Fruit fly (Drosophila melanogaster): Measurements from ENCODE around the gene Nnk.

Nnk gene

DNA sequence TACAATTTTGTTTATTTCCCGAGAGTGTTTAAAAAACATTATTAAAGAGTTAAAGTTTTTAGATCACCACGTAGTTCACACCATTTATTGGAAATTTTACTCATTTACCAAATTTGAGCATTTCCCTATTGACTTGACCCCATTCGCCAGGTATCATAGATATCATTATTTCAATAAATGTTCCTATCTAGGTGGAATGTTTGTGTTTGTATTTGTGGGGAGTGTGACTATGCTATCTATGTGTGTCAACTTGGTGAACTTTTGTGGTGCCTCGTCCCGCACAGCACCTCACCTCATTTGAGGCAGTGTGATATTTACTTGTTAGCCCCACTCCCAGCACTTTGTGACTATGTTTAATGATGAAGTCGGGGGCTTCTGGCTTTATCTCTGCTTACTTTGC lies 23.6 kb upstream of the Nnk start (continued):
- TF ChIP-seq br (optimal IDR thresholded peaks at IDR 0.05): no peak
- peak; percentile 33 for TF ChIP-seq unpg (GFP tag; optimal IDR thresholded peaks at IDR 0.05)
- no peak for TF ChIP-seq CG10979 (tag; optimal IDR thresholded peaks at IDR 0.05)
- no peak for TF ChIP-seq CG4360 (GFP tag; IDR thresholded peaks at IDR 0.05)
- no peak for TF ChIP-seq cad (GFP tag; optimal IDR thresholded peaks at IDR 0.05)
- no peak for TF ChIP-seq Sry-δ (GFP tag; optimal IDR thresholded peaks at IDR 0.05)
- TF ChIP-seq Elba2 (GFP tag; optimal IDR thresholded peaks at IDR 0.05): no peak
- TF ChIP-seq CG4730 (GFP tag; IDR thresholded peaks at IDR 0.05): no peak
- TF ChIP-seq Ada2b (GFP tag; IDR thresholded peaks at IDR 0.05): no peak
- peak; percentile 11 for TF ChIP-seq Lhr (GFP tag; optimal IDR thresholded peaks at IDR 0.05)
- TF ChIP-seq onecut (GFP tag; IDR thresholded peaks at IDR 0.05): peak; percentile 44
- TF ChIP-seq tap (tag; optimal IDR thresholded peaks at IDR 0.05): no peak
- TF ChIP-seq CG14441 (GFP tag; IDR thresholded peaks at IDR 0.05): no peak
- peak; percentile 48 for TF ChIP-seq CG31441 (GFP tag; IDR thresholded peaks at IDR 0.05)
- peak; percentile 41 for TF ChIP-seq sqz (GFP tag; optimal IDR thresholded peaks at IDR 0.05)
- TF ChIP-seq sc (optimal IDR thresholded peaks at IDR 0.05): no peak
- peak; percentile 32 for TF ChIP-seq sc (GFP tag; optimal IDR thresholded peaks at IDR 0.05)
- no peak for TF ChIP-seq Stat92E (GFP tag; optimal IDR thresholded peaks at IDR 0.05)
- no peak for TF ChIP-seq corto (GFP tag; optimal IDR thresholded peaks at IDR 0.05)
- TF ChIP-seq Bgb (GFP tag; IDR thresholded peaks at IDR 0.05; ENCODE audit: partially characterized antibody): no peak
- TF ChIP-seq sna (GFP tag; IDR thresholded peaks at IDR 0.05; ENCODE audit: partially characterized antibody): no peak
- no peak for TF ChIP-seq Dip3 (GFP tag; optimal IDR thresholded peaks at IDR 0.05)
- peak; percentile 9 for TF ChIP-seq nau (GFP tag; optimal IDR thresholded peaks at IDR 0.05)
- no peak for TF ChIP-seq stwl (tag; optimal IDR thresholded peaks at IDR 0.05)
- no peak for TF ChIP-seq Dfd (GFP tag; optimal IDR thresholded peaks at IDR 0.05)
- no peak for TF ChIP-seq Scr (GFP tag; IDR thresholded peaks at IDR 0.05; ENCODE audit: partially characterized antibody)
- TF ChIP-seq ATbp (GFP tag; optimal IDR thresholded peaks at IDR 0.05): peak; percentile 74
- TF ChIP-seq CG12942 (GFP tag; optimal IDR thresholded peaks at IDR 0.05): no peak
- TF ChIP-seq CG4404 (GFP tag; IDR thresholded peaks at IDR 0.05): no peak
- peak; percentile 47 for TF ChIP-seq CG18262 (tag; optimal IDR thresholded peaks at IDR 0.05)
- TF ChIP-seq CG2116 (GFP tag; optimal IDR thresholded peaks at IDR 0.05): peak; percentile 10
- TF ChIP-seq ewg (GFP tag; optimal IDR thresholded peaks at IDR 0.05): no peak
- TF ChIP-seq CG11504 (tag; optimal IDR thresholded peaks at IDR 0.05): peak; percentile 17
- no peak for TF ChIP-seq oc (tag; optimal IDR thresholded peaks at IDR 0.05)
- no peak for TF ChIP-seq MESR4 (GFP tag; optimal IDR thresholded peaks at IDR 0.05)
- no peak for TF ChIP-seq CG3847 (GFP tag; IDR thresholded peaks at IDR 0.05)
- peak; percentile 47 for TF ChIP-seq CG5180 (GFP tag; optimal IDR thresholded peaks at IDR 0.05)
- 0 out of 3 replicates have a peak, but pooled peaks have one; percentile 6 for TF ChIP-seq ken (GFP tag; IDR thresholded peaks at IDR 0.05)
- TF ChIP-seq CG2889 (GFP tag; IDR thresholded peaks at IDR 0.05): no peak
- no peak for TF ChIP-seq dimm (GFP tag; IDR thresholded peaks at IDR 0.05)
- TF ChIP-seq CG12071 (GFP tag; optimal IDR thresholded peaks at IDR 0.05): peak; percentile 29
- no peak for TF ChIP-seq toy (GFP tag; IDR thresholded peaks at IDR 0.05)
- TF ChIP-seq fd64A (GFP tag; optimal IDR thresholded peaks at IDR 0.05): peak; percentile 82
- no peak for TF ChIP-seq Oaz (GFP tag; IDR thresholded peaks at IDR 0.05)
- TF ChIP-seq tx (GFP tag; optimal IDR thresholded peaks at IDR 0.05): no peak
- no peak for TF ChIP-seq Optix (GFP tag; IDR thresholded peaks at IDR 0.05)
- no peak for TF ChIP-seq MBD-R2 (GFP tag; IDR thresholded peaks at IDR 0.05)
- peak; percentile 74 for TF ChIP-seq sens (GFP tag)
- TF ChIP-seq Hmx (GFP tag; optimal IDR thresholded peaks at IDR 0.05): no peak
- TF ChIP-seq CG7987 (GFP tag; optimal IDR thresholded peaks at IDR 0.05): peak; percentile 17
- peak; percentile 56 for TF ChIP-seq HLHmδ (GFP tag; optimal IDR thresholded peaks at IDR 0.05)
- no peak for TF ChIP-seq knrl (GFP tag; IDR thresholded peaks at IDR 0.05; ENCODE audit: partially characterized antibody)
